Worm (Caenorhabditis elegans) whole organism, L2 larva: ENCODE results near the gene K09C8.8.

Experiments used
- C34F6.9 ChIP-seq: fragments of 150-350 bp; optimal IDR thresholded peaks from 2 replicates; lab custom pipeline; 2014; ENCODE audit warnings: missing biosample characterization, missing genetic modification characterization
- F13H6.1 ChIP-seq: sonication (generic microtip); optimal IDR thresholded peaks from 2 replicates; lab custom pipeline; 2016; ENCODE audit warnings: missing genetic modification characterization, missing compliant biosample characterization
- Y55F3AM.14 ChIP-seq: fragments of 200-800 bp; sonication (Bioruptor generic); optimal IDR thresholded peaks from 2 replicates; lab custom pipeline; 2018; ENCODE audit warnings: mild to moderate bottlenecking, missing genetic modification characterization, missing compliant biosample characterization
- ZK546.5 ChIP-seq: sonication (generic microtip); optimal IDR thresholded peaks from 2 replicates; lab custom pipeline; 2017; ENCODE audit warnings: missing biosample characterization, missing genetic modification characterization
- blmp-1 ChIP-seq: sonication (generic microtip); optimal IDR thresholded peaks from 2 replicates; lab custom pipeline; 2017; ENCODE audit warnings: missing genetic modification characterization, mild to moderate bottlenecking, missing compliant biosample characterization, antibody characterized with exemption, moderate library complexity; ENCODE audit not compliant: insufficient read depth
- ceh-82 ChIP-seq: fragments of 150-350 bp; optimal IDR thresholded peaks from 2 replicates; lab custom pipeline; 2014; ENCODE audit warnings: missing biosample characterization, missing genetic modification characterization
- crh-2 ChIP-seq: sonication (generic microtip); optimal IDR thresholded peaks from 2 replicates; lab custom pipeline; 2017; ENCODE audit warnings: missing biosample characterization, missing genetic modification characterization
- dmd-4 ChIP-seq: sonication (generic microtip); optimal IDR thresholded peaks from 2 replicates; lab custom pipeline; 2017; ENCODE audit warnings: missing biosample characterization, missing genetic modification characterization
- egl-27 ChIP-seq: sonication (generic microtip); optimal IDR thresholded peaks from 3 replicates; lab custom pipeline; 2017; ENCODE audit warnings: missing biosample characterization, missing genetic modification reagents, missing genetic modification characterization
- elt-3 ChIP-seq: sonication (generic microtip); optimal IDR thresholded peaks from 2 replicates; lab custom pipeline; 2017; ENCODE audit warnings: missing biosample characterization, missing genetic modification characterization
- fos-1 ChIP-seq: fragments of 150-350 bp; optimal IDR thresholded peaks from 2 replicates; lab custom pipeline; 2014; ENCODE audit warnings: missing biosample characterization, missing genetic modification characterization
- gmeb-1 ChIP-seq: fragments of 150-350 bp; optimal IDR thresholded peaks from 2 replicates; lab custom pipeline; 2014; ENCODE audit warnings: missing biosample characterization, missing genetic modification characterization
- lin-13 ChIP-seq: fragments of 150-350 bp; optimal IDR thresholded peaks from 2 replicates; lab custom pipeline; 2014; ENCODE audit warnings: missing biosample characterization, missing genetic modification reagents, missing genetic modification characterization
- lin-39 ChIP-seq: fragments of 150-350 bp; optimal IDR thresholded peaks from 2 replicates; lab custom pipeline; 2014; ENCODE audit warnings: missing biosample characterization, missing genetic modification reagents, missing genetic modification characterization
- lsy-2 ChIP-seq, 2 experiments: fragments of 150-350 bp in 1 of 2; sonication (generic microtip) in 1 of 2; optimal IDR thresholded peaks; 2 replicates each; lab custom pipeline; 2014 to 2017; ENCODE audit warnings: missing biosample characterization in 2 of 2, missing genetic modification characterization in 2 of 2
- mab-5 ChIP-seq: fragments of 150-350 bp; optimal IDR thresholded peaks from 2 replicates; lab custom pipeline; 2014; ENCODE audit warnings: missing biosample characterization, missing genetic modification characterization
- mdl-1 ChIP-seq, 2 experiments: fragments of 150-350 bp in 1 of 2; sonication (generic microtip) in 1 of 2; optimal IDR thresholded peaks; 2 replicates each; lab custom pipeline; 2017; ENCODE audit warnings: missing biosample characterization in 2 of 2, missing genetic modification characterization in 2 of 2
- nhr-10 ChIP-seq: sonication (generic microtip); optimal IDR thresholded peaks from 2 replicates; lab custom pipeline; 2017; ENCODE audit warnings: missing biosample characterization, missing genetic modification characterization
- nhr-12 ChIP-seq: fragments of 150-350 bp; optimal IDR thresholded peaks from 2 replicates; lab custom pipeline; 2014; ENCODE audit warnings: missing biosample characterization, missing genetic modification characterization
- nhr-129 ChIP-seq: fragments of 150-350 bp; optimal IDR thresholded peaks from 2 replicates; lab custom pipeline; 2014; ENCODE audit warnings: missing biosample characterization, missing genetic modification characterization
- nhr-21 ChIP-seq: fragments of 150-350 bp; optimal IDR thresholded peaks from 2 replicates; lab custom pipeline; 2014; ENCODE audit warnings: missing biosample characterization, missing genetic modification characterization
- nhr-23 ChIP-seq: fragments of 150-350 bp; optimal IDR thresholded peaks from 2 replicates; lab custom pipeline; 2014; ENCODE audit warnings: missing biosample characterization, missing genetic modification reagents, missing genetic modification characterization
- nhr-237 ChIP-seq: fragments of 150-350 bp; optimal IDR thresholded peaks from 2 replicates; lab custom pipeline; 2014; ENCODE audit warnings: missing biosample characterization, missing genetic modification characterization
- nhr-25 ChIP-seq: fragments of 150-350 bp; sonication (generic microtip); optimal IDR thresholded peaks from 3 replicates; lab custom pipeline; 2014; ENCODE audit warnings: missing biosample characterization, missing genetic modification characterization
- nhr-6 ChIP-seq: fragments of 150-350 bp; optimal IDR thresholded peaks from 2 replicates; lab custom pipeline; 2014; ENCODE audit warnings: missing biosample characterization, missing genetic modification characterization
- nhr-77 ChIP-seq: fragments of 150-350 bp; optimal IDR thresholded peaks from 2 replicates; lab custom pipeline; 2014; ENCODE audit warnings: missing biosample characterization, missing genetic modification characterization
- sem-4 ChIP-seq: fragments of 150-350 bp; optimal IDR thresholded peaks from 2 replicates; lab custom pipeline; 2014; ENCODE audit warnings: missing biosample characterization, missing genetic modification reagents, missing genetic modification characterization
- skn-1 ChIP-seq: sonication (generic microtip); optimal IDR thresholded peaks from 2 replicates; lab custom pipeline; 2017; ENCODE audit warnings: missing biosample characterization, missing genetic modification characterization
- sma-9 ChIP-seq, 2 experiments: fragments of 150-350 bp in 1 of 2; sonication (generic microtip) in 1 of 2; optimal IDR thresholded peaks; 2 replicates each; lab custom pipeline; 2014 to 2016; ENCODE audit warnings: missing genetic modification characterization in 2 of 2, mild to moderate bottlenecking in 1 of 2, missing biosample characterization in 1 of 2, missing compliant biosample characterization in 1 of 2, missing genetic modification reagents in 1 of 2, moderate library complexity in 1 of 2
- unc-39 ChIP-seq: fragments of 150-350 bp; optimal IDR thresholded peaks from 2 replicates; lab custom pipeline; 2014; ENCODE audit warnings: missing biosample characterization, missing genetic modification characterization
- unc-62 ChIP-seq: fragments of 150-350 bp; optimal IDR thresholded peaks from 2 replicates; lab custom pipeline; 2014; ENCODE audit warnings: missing biosample characterization, missing genetic modification reagents, missing genetic modification characterization
- zag-1 ChIP-seq: fragments of 150-350 bp; optimal IDR thresholded peaks from 2 replicates; lab custom pipeline; 2014; ENCODE audit warnings: missing biosample characterization, missing genetic modification characterization
- ztf-1 ChIP-seq: fragments of 200-800 bp; sonication (Bioruptor generic); conservative IDR thresholded peaks from 2 replicates; pipeline ENCODE4 v1.3.6; 2022; ENCODE audit warnings: missing genetic modification characterization, missing compliant biosample characterization
- ztf-11 ChIP-seq: sonication (generic microtip); optimal IDR thresholded peaks from 2 replicates; lab custom pipeline; 2017; ENCODE audit warnings: missing biosample characterization, missing genetic modification characterization
- ztf-4 ChIP-seq: fragments of 150-350 bp; optimal IDR thresholded peaks from 2 replicates; lab custom pipeline; 2014; ENCODE audit warnings: missing biosample characterization, missing genetic modification characterization

K09C8.8 gene

DNA sequence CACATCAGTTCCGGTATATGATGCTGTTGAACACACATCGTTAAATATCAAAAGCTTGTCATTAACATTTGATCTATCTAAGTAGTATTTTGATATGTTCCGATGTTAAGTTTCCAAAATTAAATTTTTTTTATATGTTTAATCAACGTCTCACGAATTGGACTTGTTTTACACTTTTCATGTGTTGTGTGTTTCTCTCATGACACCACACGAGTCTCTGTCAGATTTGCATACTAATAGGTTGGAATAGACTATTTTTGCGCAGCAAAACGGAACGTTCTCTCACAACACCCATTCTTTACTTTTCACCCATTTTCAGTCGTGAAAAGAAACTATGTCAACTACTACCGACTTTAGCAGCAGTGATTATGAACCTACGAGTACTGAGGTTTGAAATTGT lies at the start of gene K09C8.8:
Gene K09C8.8, plus strand, starts transcription at position 301 of the 400 bp plus-strand sequence.
- TF ChIP-seq elt-3 (tag; lab: Kevin White, UChicago) (no peak), C34F6.9 (tag; lab: Kevin White, UChicago) (no peak), egl-27 (tag; lab: Kevin White, UChicago) (no peak), ztf-1 (GFP tag; lab: Robert Waterston, UW) (no peak), crh-2 (tag; lab: Kevin White, UChicago) (no peak), nhr-12 (tag; lab: Kevin White, UChicago) (no peak), gmeb-1 (tag; lab: Kevin White, UChicago) (no peak), ztf-11 (no peak)

DNA sequence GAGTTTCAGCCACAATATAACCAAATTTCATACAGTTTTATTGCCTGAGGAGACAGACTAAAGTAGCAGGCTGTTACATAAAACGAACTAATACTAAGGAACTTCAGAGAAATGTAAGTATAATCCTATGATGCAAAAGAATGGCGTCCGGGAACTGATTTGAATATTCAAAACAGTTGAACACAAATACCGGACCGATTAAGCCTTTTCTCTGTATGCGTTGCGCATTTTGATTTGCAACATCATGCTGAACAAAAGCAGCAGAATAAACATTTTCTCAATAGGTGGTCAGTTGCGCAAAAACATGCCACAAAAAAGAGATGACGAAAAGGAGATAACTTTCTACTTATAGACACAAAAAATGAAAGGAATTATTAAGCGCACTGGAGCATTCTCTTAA lies 46.7 kb upstream of the K09C8.8 start:
- TF ChIP-seq mdl-1 (tag; optimal IDR thresholded peaks at IDR 0.05; lab: Kevin White, UChicago) (no peak), dmd-4 (tag; lab: Kevin White, UChicago) (no peak), sma-9 (GFP tag; optimal IDR thresholded peaks at IDR 0.05; lab: Kevin White, UChicago) (no peak), sma-9 (tag; optimal IDR thresholded peaks at IDR 0.05; lab: Kevin White, UChicago) (no peak), mab-5 (tag; lab: Kevin White, UChicago) (no peak), ceh-82 (no peak), gmeb-1 (tag; lab: Kevin White, UChicago) (no peak), lin-39 (no peak), nhr-21 (tag; lab: Kevin White, UChicago) (no peak), lsy-2 (tag; optimal IDR thresholded peaks at IDR 0.05; lab: Kevin White, UChicago) (no peak), nhr-25 (no peak), ZK546.5 (tag; lab: Kevin White, UChicago) (no peak), zag-1 (no peak), nhr-10 (no peak), Y55F3AM.14 (GFP tag; lab: Kevin White, UChicago) (no peak), unc-39 (tag; lab: Kevin White, UChicago) (no peak)

DNA sequence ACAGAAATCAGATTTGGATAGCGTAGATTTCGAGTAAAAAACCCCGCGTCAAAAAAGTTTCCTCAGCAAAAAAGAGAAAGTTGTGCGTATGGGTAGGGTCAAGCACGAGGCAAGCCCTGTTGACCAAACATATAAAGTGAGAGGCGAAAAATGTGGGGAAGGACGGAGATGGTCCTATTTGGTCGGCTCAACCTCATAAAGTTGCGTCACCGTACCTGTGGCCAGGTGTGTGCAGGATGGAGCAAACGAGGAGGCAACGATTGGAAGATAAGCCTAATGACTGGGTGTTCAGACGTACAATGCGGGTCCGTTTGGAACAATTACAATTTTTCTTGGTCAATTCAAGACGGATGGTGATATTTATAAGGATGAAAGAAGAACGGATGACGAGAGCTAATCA lies 43.6 kb upstream of the K09C8.8 start:
- TF ChIP-seq ZK546.5 (tag; lab: Kevin White, UChicago) = no peak
- no peak for TF ChIP-seq ztf-1 (GFP tag; lab: Robert Waterston, UW)
- TF ChIP-seq blmp-1 (tag; lab: Kevin White, UChicago) = no peak
- TF ChIP-seq skn-1 = no peak
- TF ChIP-seq unc-62 (GFP tag; lab: Kevin White, UChicago) = no peak
- TF ChIP-seq lin-39 = no peak

DNA sequence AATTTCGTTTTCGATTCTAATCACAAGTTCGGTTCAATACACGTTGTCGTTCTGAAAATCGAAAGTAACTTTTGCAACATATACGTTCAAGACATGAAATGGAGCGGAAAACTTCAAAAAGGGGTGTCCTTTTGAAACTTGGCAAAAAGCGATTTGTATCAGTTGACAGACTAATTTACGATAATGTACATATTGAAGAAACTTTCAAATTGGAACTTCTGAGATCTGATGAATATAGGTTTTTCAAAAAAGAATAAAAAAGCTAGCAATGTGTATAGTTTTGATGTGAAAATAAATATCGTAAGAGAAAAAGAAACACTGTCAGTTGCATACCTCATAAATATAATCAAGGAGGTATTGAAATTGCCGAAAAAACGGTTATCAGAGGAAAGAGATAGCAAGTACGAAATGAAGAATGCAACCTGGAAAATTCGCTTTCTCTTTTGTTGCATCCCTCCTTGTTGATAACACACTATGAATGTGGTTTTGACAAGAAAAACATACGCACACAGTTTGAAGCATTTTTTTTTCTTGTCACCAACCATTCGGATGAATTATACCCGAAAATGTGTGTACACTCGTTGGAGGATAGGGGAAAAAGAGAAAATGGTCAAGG lies 41.7 kb upstream of the K09C8.8 start, which contains the start of gene dgn-1:
Gene dgn-1, minus strand, starts transcription at position 51 of the 616 bp plus-strand sequence.
- no peak for TF ChIP-seq nhr-6 (tag; lab: Kevin White, UChicago)
- TF ChIP-seq blmp-1 (tag; lab: Kevin White, UChicago) = no peak
- peak; percentile 78 for TF ChIP-seq fos-1
- TF ChIP-seq crh-2 (tag; lab: Kevin White, UChicago) = no peak
- no peak for TF ChIP-seq ceh-82
- no peak for TF ChIP-seq gmeb-1 (tag; lab: Kevin White, UChicago)

DNA sequence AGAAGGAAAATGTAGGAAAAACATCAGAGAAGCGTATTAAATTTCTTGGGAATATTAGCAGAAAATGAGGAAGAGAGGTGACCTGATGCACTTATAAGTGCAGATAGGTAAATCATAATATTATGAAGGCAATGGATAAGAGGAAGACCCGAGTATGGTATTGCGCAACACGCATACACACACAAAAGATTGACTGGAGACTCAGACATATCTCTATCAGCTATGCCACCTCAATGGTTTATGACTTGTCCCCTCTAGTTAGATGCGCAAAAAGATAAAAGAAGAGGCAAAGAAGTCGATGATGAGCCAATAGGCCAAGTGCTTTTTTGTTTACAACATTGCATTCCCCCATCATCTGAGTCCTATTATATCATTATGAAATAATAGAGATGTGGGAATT lies 38.6 kb upstream of the K09C8.8 start:
- TF ChIP-seq blmp-1 (tag; lab: Kevin White, UChicago) (no peak), ztf-4 (no peak), nhr-129 (no peak), nhr-77 (no peak), ztf-11 (no peak), F13H6.1 (tag; lab: Kevin White, UChicago) (no peak), lsy-2 (tag; optimal IDR thresholded peaks at IDR 0.05; lab: Kevin White, UChicago) (no peak), ZK546.5 (tag; lab: Kevin White, UChicago) (no peak), lin-13 (GFP tag; lab: Kevin White, UChicago) (no peak), lin-39 (no peak), unc-39 (tag; lab: Kevin White, UChicago) (no peak), C34F6.9 (tag; lab: Kevin White, UChicago) (no peak), Y55F3AM.14 (GFP tag; lab: Kevin White, UChicago) (no peak), mdl-1 (tag; optimal IDR thresholded peaks at IDR 0.05; lab: Kevin White, UChicago) (no peak), nhr-10 (no peak), zag-1 (no peak), sem-4 (tag; lab: Kevin White, UChicago) (no peak), nhr-23 (tag; lab: Kevin White, UChicago) (no peak), nhr-237 (tag; lab: Kevin White, UChicago) (no peak)
